Worm (Caenorhabditis elegans) whole organism, midembryonic: ENCODE measurements around the gene W05H7.1.

ENCODE experiments used
- T22C8.4 ChIP-seq: fragments of 200-800 bp; sonication (Bioruptor generic); IDR thresholded peaks from 2 replicates; pipeline ENCODE4 v1.3.6; 2022; ENCODE audit warnings: missing genetic modification characterization, missing compliant biosample characterization
- flt-1 ChIP-seq: fragments of 200-800 bp; sonication (Bioruptor generic); IDR thresholded peaks from 2 replicates; pipeline ENCODE4 v1.3.6; 2022; ENCODE audit warnings: missing genetic modification characterization, missing compliant biosample characterization
- med-1 ChIP-seq: sonication (generic microtip); optimal IDR thresholded peaks from 2 replicates; lab custom pipeline; 2017; ENCODE audit warnings: missing genetic modification characterization, mild to moderate bottlenecking, missing compliant biosample characterization, antibody characterized with exemption, missing genetic modification reagents; ENCODE audit not compliant: insufficient read depth
- ref-1 ChIP-seq: fragments of 200-800 bp; sonication (Bioruptor generic); conservative IDR thresholded peaks from 2 replicates; pipeline ENCODE4 v1.3.6; 2022; ENCODE audit warnings: missing genetic modification reagents, missing genetic modification characterization, missing compliant biosample characterization
- ztf-29 ChIP-seq: fragments of 200-800 bp; sonication (Bioruptor generic); IDR thresholded peaks from 2 replicates; pipeline ENCODE4 v1.3.6; 2022; ENCODE audit warnings: missing genetic modification reagents, missing genetic modification characterization, missing compliant biosample characterization

ce11 chrX:1480564-1480963 lies 30.0 kb downstream of the W05H7.1 start:
- no peak for TF ChIP-seq med-1 (GFP tag; lab: Kevin White, UChicago)
- TF ChIP-seq T22C8.4 (GFP tag; lab: Robert Waterston, UW): no peak
- TF ChIP-seq ref-1 (GFP tag; lab: Robert Waterston, UW): no peak
- TF ChIP-seq flt-1 (GFP tag; lab: Robert Waterston, UW): no peak
- no peak for TF ChIP-seq ztf-29 (GFP tag; lab: Robert Waterston, UW)
